Fruit fly (Drosophila melanogaster) whole organism, embryonic: Measurements from ENCODE around the gene CG9497.
A peak's percentile ranks its signal among the peaks of the same experiment; 100 is the strongest.

Experiments
- Ada2b ChIP-seq: fragments of 200-800 bp; sonication (Bioruptor generic); IDR thresholded peaks from 2 replicates; pipeline ENCODE4 v1.3.6; 2022; ENCODE audit warnings: missing biosample characterization, missing genetic modification characterization
- Bdp1 ChIP-seq: fragments of 200-800 bp; sonication (Bioruptor generic); optimal IDR thresholded peaks from 3 replicates; lab custom pipeline; 2016; ENCODE audit warnings: missing biosample characterization, missing genetic modification characterization
- CG10321 ChIP-seq: fragments of 200-800 bp; sonication (Bioruptor generic); IDR thresholded peaks from 2 replicates; pipeline ENCODE4 v1.3.6; 2022; ENCODE audit warnings: missing biosample characterization, missing genetic modification characterization
- CG11696 ChIP-seq: fragments of 200-800 bp; sonication (Bioruptor generic); IDR thresholded peaks from 2 replicates; pipeline ENCODE4 v1.3.6; 2022; ENCODE audit warnings: missing biosample characterization, missing genetic modification characterization
- CG13123 ChIP-seq: fragments of 200-800 bp; sonication (Bioruptor generic); optimal IDR thresholded peaks from 2 replicates; lab custom pipeline; 2016; ENCODE audit warnings: missing biosample characterization, missing genetic modification characterization
- CG13287 ChIP-seq: fragments of 200-800 bp; sonication (Bioruptor generic); IDR thresholded peaks from 2 replicates; pipeline ENCODE4 v1.3.6; 2022; ENCODE audit warnings: missing biosample characterization, missing genetic modification characterization; ENCODE audit not compliant: partially characterized antibody
- CG14050 ChIP-seq: fragments of 200-800 bp; sonication (Bioruptor generic); IDR thresholded peaks from 3 replicates; pipeline ENCODE4 v1.3.6; 2022; ENCODE audit warnings: missing biosample characterization, missing genetic modification characterization
- CG1529 ChIP-seq: fragments of 200-800 bp; sonication (Bioruptor generic); optimal IDR thresholded peaks from 3 replicates; lab custom pipeline; 2018; ENCODE audit warnings: missing biosample characterization, missing genetic modification characterization
- CG15696 ChIP-seq: fragments of 200-800 bp; sonication (Bioruptor generic); optimal IDR thresholded peaks from 2 replicates; lab custom pipeline; 2019; ENCODE audit warnings: missing biosample characterization, mild to moderate bottlenecking, missing genetic modification characterization, moderate library complexity
- CG16815 ChIP-seq: fragments of 200-800 bp; sonication (Bioruptor generic); optimal IDR thresholded peaks from 3 replicates; lab custom pipeline; 2017; ENCODE audit warnings: missing biosample characterization, mild to moderate bottlenecking, missing genetic modification characterization
- CG1832 ChIP-seq: fragments of 200-800 bp; sonication (Bioruptor generic); optimal IDR thresholded peaks from 2 replicates; lab custom pipeline; 2017; ENCODE audit warnings: missing biosample characterization, mild to moderate bottlenecking, missing genetic modification characterization, inconsistent platforms
- CG32772 ChIP-seq: fragments of 200-800 bp; sonication (Bioruptor generic); IDR thresholded peaks from 2 replicates; pipeline ENCODE4 v1.3.6; 2022; ENCODE audit warnings: missing biosample characterization, missing genetic modification characterization
- CG33213 ChIP-seq: fragments of 200-800 bp; sonication (Bioruptor generic); optimal IDR thresholded peaks from 3 replicates; lab custom pipeline; 2016; ENCODE audit warnings: missing biosample characterization, missing genetic modification characterization
- CG3995 ChIP-seq: fragments of 200-800 bp; sonication (Bioruptor generic); optimal IDR thresholded peaks from 3 replicates; lab custom pipeline; 2016; ENCODE audit warnings: missing biosample characterization, missing genetic modification characterization
- CG4424 ChIP-seq: fragments of 200-800 bp; sonication (Bioruptor generic); optimal IDR thresholded peaks from 3 replicates; lab custom pipeline; 2016; ENCODE audit warnings: missing biosample characterization, missing genetic modification characterization
- CG4707 ChIP-seq: fragments of 200-800 bp; sonication (Bioruptor generic); optimal IDR thresholded peaks from 2 replicates; lab custom pipeline; 2018; ENCODE audit warnings: missing biosample characterization, mild to moderate bottlenecking, missing genetic modification characterization, moderate library complexity
- CG4730 ChIP-seq: fragments of 200-800 bp; sonication (Bioruptor generic); IDR thresholded peaks from 2 replicates; pipeline ENCODE4 v1.3.6; 2022; ENCODE audit warnings: missing biosample characterization, missing genetic modification characterization
- CG6654 ChIP-seq: fragments of 200-800 bp; sonication (Bioruptor generic); optimal IDR thresholded peaks from 2 replicates; lab custom pipeline; 2017; ENCODE audit warnings: missing biosample characterization, mild to moderate bottlenecking, missing genetic modification characterization
- CG6765 ChIP-seq: fragments of 200-800 bp; sonication (Bioruptor generic); optimal IDR thresholded peaks from 3 replicates; lab custom pipeline; 2017; ENCODE audit warnings: missing biosample characterization, mild to moderate bottlenecking, missing genetic modification characterization
- CG8388 ChIP-seq: fragments of 200-800 bp; sonication (Bioruptor generic); optimal IDR thresholded peaks from 2 replicates; lab custom pipeline; 2019; ENCODE audit warnings: missing biosample characterization, mild to moderate bottlenecking, missing genetic modification characterization, moderate library complexity
- Chrac-16 ChIP-seq: fragments of 200-800 bp; sonication (Bioruptor generic); optimal IDR thresholded peaks from 3 replicates; lab custom pipeline; 2016; ENCODE audit warnings: missing biosample characterization, missing genetic modification characterization
- Doc3 ChIP-seq: fragments of 200-800 bp; sonication (Bioruptor generic); IDR thresholded peaks from 3 replicates; pipeline ENCODE4 v1.3.6; 2022; ENCODE audit warnings: missing biosample characterization, missing genetic modification characterization; ENCODE audit not compliant: partially characterized antibody
- E2f1 ChIP-seq: fragments of 200-800 bp; sonication (Bioruptor generic); IDR thresholded peaks from 2 replicates; pipeline ENCODE4 v1.3.6; 2022; ENCODE audit warnings: missing biosample characterization, missing genetic modification characterization
- Fer1 ChIP-seq: fragments of 200-800 bp; sonication (Bioruptor generic); optimal IDR thresholded peaks from 2 replicates; lab custom pipeline; 2017; ENCODE audit warnings: missing biosample characterization, mild to moderate bottlenecking, missing genetic modification characterization
- HHEX ChIP-seq: fragments of 200-800 bp; sonication (Bioruptor generic); optimal IDR thresholded peaks from 3 replicates; lab custom pipeline; 2017; ENCODE audit warnings: missing biosample characterization, mild to moderate bottlenecking, missing genetic modification characterization, missing genetic modification reagents
- Hey ChIP-seq: fragments of 200-800 bp; sonication (Bioruptor generic); optimal IDR thresholded peaks from 3 replicates; lab custom pipeline; 2018; ENCODE audit warnings: missing biosample characterization, mild to moderate bottlenecking, missing genetic modification characterization
- HmgZ ChIP-seq: fragments of 200-800 bp; sonication (Bioruptor generic); optimal IDR thresholded peaks from 2 replicates; lab custom pipeline; 2018; ENCODE audit warnings: missing biosample characterization, mild to moderate bottlenecking, missing genetic modification characterization
- NC2α ChIP-seq: fragments of 200-800 bp; sonication (Bioruptor generic); optimal IDR thresholded peaks from 2 replicates; lab custom pipeline; 2016; ENCODE audit warnings: missing biosample characterization, missing genetic modification characterization
- NK7.1 ChIP-seq: fragments of 200-800 bp; sonication (Bioruptor generic); optimal IDR thresholded peaks from 3 replicates; lab custom pipeline; 2016; ENCODE audit warnings: missing biosample characterization, missing genetic modification characterization
- Oli ChIP-seq: fragments of 200-800 bp; sonication (Bioruptor generic); optimal IDR thresholded peaks from 2 replicates; lab custom pipeline; 2018; ENCODE audit warnings: missing biosample characterization, mild to moderate bottlenecking, missing genetic modification characterization, moderate library complexity
- PHDP ChIP-seq: fragments of 200-800 bp; sonication (Bioruptor generic); optimal IDR thresholded peaks from 3 replicates; lab custom pipeline; 2018; ENCODE audit warnings: missing biosample characterization, mild to moderate bottlenecking, missing genetic modification characterization, moderate library complexity
- Ptx1 ChIP-seq: fragments of 200-800 bp; sonication (Bioruptor generic); IDR thresholded peaks from 2 replicates; pipeline ENCODE4 v1.3.6; 2022; ENCODE audit warnings: missing biosample characterization, missing genetic modification characterization
- Six4 ChIP-seq: fragments of 200-800 bp; sonication (Bioruptor generic); optimal IDR thresholded peaks from 2 replicates; lab custom pipeline; 2016; ENCODE audit warnings: missing biosample characterization, missing genetic modification characterization
- Sry-δ ChIP-seq: fragments of 200-800 bp; sonication (Bioruptor generic); optimal IDR thresholded peaks from 2 replicates; lab custom pipeline; 2016; ENCODE audit warnings: missing biosample characterization, missing genetic modification characterization
- Xrp1 ChIP-seq: fragments of 200-800 bp; sonication (Bioruptor generic); IDR thresholded peaks from 2 replicates; pipeline ENCODE4 v1.3.6; 2022; ENCODE audit warnings: missing biosample characterization, missing genetic modification characterization
- ase ChIP-seq: fragments of 200-800 bp; sonication (Bioruptor generic); IDR thresholded peaks from 3 replicates; pipeline ENCODE4 v1.3.6; 2022; ENCODE audit warnings: missing biosample characterization, missing genetic modification characterization
- chif ChIP-seq, 2 experiments: fragments of 200-800 bp; sonication (Bioruptor generic); optimal IDR thresholded peaks; 3 replicates each; lab custom pipeline; 2016; ENCODE audit warnings: missing biosample characterization in 2 of 2, missing genetic modification characterization in 2 of 2
- chm ChIP-seq: fragments of 200-800 bp; sonication (Bioruptor generic); IDR thresholded peaks from 2 replicates; pipeline ENCODE4 v1.3.6; 2022; ENCODE audit warnings: missing biosample characterization, missing genetic modification characterization
- croc ChIP-seq: fragments of 200-800 bp; sonication (Bioruptor generic); conservative IDR thresholded peaks from 3 replicates; pipeline ENCODE4 v1.3.6; 2022; ENCODE audit warnings: missing biosample characterization, missing genetic modification characterization
- dmrt11E ChIP-seq: fragments of 200-800 bp; sonication (Bioruptor generic); optimal IDR thresholded peaks from 3 replicates; lab custom pipeline; 2018; ENCODE audit warnings: missing biosample characterization, mild to moderate bottlenecking, missing genetic modification characterization, moderate library complexity
- fd102C ChIP-seq: fragments of 200-800 bp; sonication (Bioruptor generic); optimal IDR thresholded peaks from 2 replicates; lab custom pipeline; 2018; ENCODE audit warnings: missing biosample characterization, mild to moderate bottlenecking, missing genetic modification characterization, moderate library complexity
- fru ChIP-seq: fragments of >200 bp; optimal IDR thresholded peaks from 2 replicates; lab custom pipeline; 2017
- jing ChIP-seq: fragments of 200-800 bp; sonication (Bioruptor generic); optimal IDR thresholded peaks from 2 replicates; lab custom pipeline; 2018; ENCODE audit warnings: missing biosample characterization, mild to moderate bottlenecking, missing genetic modification characterization
- ro ChIP-seq: fragments of 200-800 bp; sonication (Bioruptor generic); IDR thresholded peaks from 2 replicates; pipeline ENCODE4 v1.3.6; 2022; ENCODE audit warnings: missing biosample characterization, missing genetic modification characterization
- run ChIP-seq: fragments of 200-800 bp; sonication (Bioruptor generic); optimal IDR thresholded peaks from 3 replicates; lab custom pipeline; 2018; ENCODE audit warnings: missing biosample characterization, mild to moderate bottlenecking, missing genetic modification characterization
- schlank ChIP-seq: fragments of 200-800 bp; sonication (Bioruptor generic); optimal IDR thresholded peaks from 2 replicates; lab custom pipeline; 2018; ENCODE audit warnings: missing biosample characterization, mild to moderate bottlenecking, missing genetic modification characterization
- sisA ChIP-seq: fragments of 200-800 bp; sonication (Bioruptor generic); IDR thresholded peaks from 2 replicates; pipeline ENCODE4 v1.3.6; 2022; ENCODE audit warnings: missing biosample characterization, missing genetic modification characterization
- sna ChIP-seq: fragments of 200-800 bp; sonication (Bioruptor generic); IDR thresholded peaks from 2 replicates; pipeline ENCODE4 v1.3.6; 2022; ENCODE audit warnings: missing biosample characterization, missing genetic modification characterization; ENCODE audit not compliant: partially characterized antibody
- tap ChIP-seq: fragments of 200-800 bp; optimal IDR thresholded peaks from 3 replicates; lab custom pipeline; 2019; ENCODE audit warnings: missing biosample characterization, mild to moderate bottlenecking, missing genetic modification characterization, moderate library complexity
- tll ChIP-seq, 2 experiments: fragments of 200-800 bp in 1 of 2; fragments of >200 bp in 1 of 2; sonication (Bioruptor generic) in 1 of 2; optimal IDR thresholded peaks; 2 replicates each; lab custom pipeline; 2017 to 2019; ENCODE audit warnings: missing biosample characterization in 2 of 2, missing genetic modification characterization in 2 of 2, mild to moderate bottlenecking in 1 of 2, moderate library complexity in 1 of 2
- twi ChIP-seq: fragments of 200-800 bp; optimal IDR thresholded peaks from 2 replicates; lab custom pipeline; 2019; ENCODE audit warnings: missing biosample characterization, mild to moderate bottlenecking, missing genetic modification characterization, moderate library complexity

Gene CG9497

DNA sequence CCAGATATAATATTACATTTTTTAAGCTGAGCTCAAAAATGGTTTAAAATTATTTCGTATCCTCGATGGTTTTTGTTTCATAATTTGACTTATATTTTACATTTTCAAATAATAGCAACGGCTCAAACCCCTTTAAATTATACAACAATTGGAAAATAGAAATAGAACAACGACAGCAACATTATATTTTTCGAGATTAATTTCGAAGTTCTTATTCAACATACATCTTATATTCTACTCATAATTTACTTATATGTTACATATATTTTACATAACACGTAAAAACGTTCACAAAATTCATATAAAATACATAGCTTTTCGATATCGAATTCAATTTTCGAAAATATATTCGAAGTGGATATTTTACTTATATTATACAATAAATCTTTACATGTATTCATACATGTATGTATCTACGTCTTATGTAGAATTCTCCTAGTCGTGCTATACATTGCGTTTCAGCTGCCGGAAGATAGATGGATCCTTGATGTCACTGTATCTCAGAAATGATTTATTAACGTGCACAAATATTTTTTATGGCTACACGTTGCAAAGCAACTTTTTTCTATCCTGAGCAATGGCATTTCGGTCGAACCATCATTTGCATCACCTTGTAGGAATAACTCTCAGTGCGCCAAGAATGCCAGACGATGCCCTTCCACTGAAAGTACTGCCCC lies 8.6 kb upstream of the CG9497 start (continued):
- TF ChIP-seq Xrp1 (GFP tag; lab: Robert Waterston, UW) (no peak), CG32772 (GFP tag; lab: Robert Waterston, UW) (no peak), CG3995 (GFP tag; lab: Kevin White, UChicago) (peak; percentile 73), CG14050 (GFP tag; lab: Robert Waterston, UW) (no peak), CG8388 (GFP tag; lab: Kevin White, UChicago) (no peak), Ptx1 (GFP tag; lab: Robert Waterston, UW) (no peak), Fer1 (GFP tag; lab: Kevin White, UChicago) (peak; percentile 72), sna (GFP tag; lab: Robert Waterston, UW) (no peak), CG16815 (GFP tag; lab: Kevin White, UChicago) (no peak), CG6654 (GFP tag; lab: Kevin White, UChicago) (peak; percentile 10), CG33213 (GFP tag; lab: Kevin White, UChicago) (peak; percentile 20), CG11696 (GFP tag; lab: Robert Waterston, UW) (no peak), twi (no peak), tap (tag; lab: Kevin White, UChicago) (peak; percentile 33), CG13123 (GFP tag; lab: Kevin White, UChicago) (no peak), CG15696 (peak; percentile 53), jing (no peak), chif (GFP tag; optimal IDR thresholded peaks at IDR 0.05; lab: Kevin White, UChicago) (peak in 1 of 2 experiments; percentile 31), fd102C (peak; percentile 45), chm (no peak), CG4730 (no peak), run (tag; lab: Kevin White, UChicago) (no peak), Doc3 (GFP tag; lab: Robert Waterston, UW) (no peak), sisA (GFP tag; lab: Robert Waterston, UW) (no peak), croc (GFP tag; lab: Robert Waterston, UW) (no peak), CG4424 (GFP tag; lab: Kevin White, UChicago) (peak; percentile 63), PHDP (tag; lab: Kevin White, UChicago) (peak; percentile 25), ase (GFP tag; lab: Robert Waterston, UW) (peak; percentile 72; the same call in 2 of the 3 replicates), ro (GFP tag; lab: Robert Waterston, UW) (no peak), schlank (no peak), CG1529 (GFP tag; lab: Kevin White, UChicago) (peak; percentile 30), Bdp1 (GFP tag; lab: Kevin White, UChicago) (no peak), dmrt11E (tag; lab: Kevin White, UChicago) (peak; percentile 44), NC2α (no peak), tll (GFP tag; optimal IDR thresholded peaks at IDR 0.05; lab: Kevin White, UChicago) (no peak), Ada2b (GFP tag; lab: Robert Waterston, UW) (no peak), CG4707 (GFP tag; lab: Kevin White, UChicago) (peak; percentile 58), CG6765 (GFP tag; lab: Kevin White, UChicago) (no peak), CG13287 (no peak), Chrac-16 (GFP tag; lab: Kevin White, UChicago) (no peak), Hey (tag; lab: Kevin White, UChicago) (no peak), Oli (tag; lab: Kevin White, UChicago) (peak; percentile 22), fru (lab: Kevin White, UChicago) (no peak), HHEX (GFP tag; lab: Kevin White, UChicago) (peak; percentile 22), E2f1 (no peak), NK7.1 (GFP tag; lab: Kevin White, UChicago) (no peak), Six4 (GFP tag; lab: Kevin White, UChicago) (peak; percentile 50), CG1832 (GFP tag; lab: Kevin White, UChicago) (no peak), HmgZ (peak; percentile 56), CG10321 (no peak), Sry-δ (GFP tag; lab: Kevin White, UChicago) (no peak)
